Fruit fly (Drosophila melanogaster): ENCODE results near the gene Zir.

DNA sequence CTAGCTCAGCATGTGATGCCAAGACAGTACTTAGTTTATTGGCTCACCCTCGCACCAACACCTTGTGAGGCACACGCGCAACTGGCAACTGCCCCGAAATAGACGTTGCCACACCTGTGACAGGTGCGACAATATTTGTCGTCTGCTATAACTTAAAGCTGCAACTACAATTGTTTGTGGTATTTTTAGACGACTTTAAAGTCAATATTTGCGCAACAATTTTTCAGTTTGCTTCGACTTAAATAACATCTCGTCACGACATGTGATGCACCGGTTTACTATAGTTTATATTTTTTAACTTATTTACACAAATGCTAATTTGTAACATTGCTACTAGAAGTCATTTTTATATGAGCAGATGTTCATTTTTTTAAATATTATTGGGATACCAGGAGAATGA, 13.3 kb upstream of the Zir start:
- TF ChIP-seq h (optimal IDR thresholded peaks at IDR 0.05) (no peak), insv (optimal IDR thresholded peaks at IDR 0.05) (no peak), Sin3A (optimal IDR thresholded peaks at IDR 0.05) (no peak), psq (optimal IDR thresholded peaks at IDR 0.05) (no peak), Myc (optimal IDR thresholded peaks at IDR 0.05) (no peak)
